Fruit fly (Drosophila melanogaster): Measurements from ENCODE around the gene Hr4.

Gene Hr4

dm6 chrX:1901605-1902136 lies 40.1 kb upstream of the Hr4 start, which contains the start of gene Ldaf1:
Gene Ldaf1 (minus strand): TSS chrX:1901911.
- TF ChIP-seq gl (tag; optimal IDR thresholded peaks at IDR 0.05) = no peak
- no peak for TF ChIP-seq CG8159 (tag; optimal IDR thresholded peaks at IDR 0.05)
- TF ChIP-seq CG15710 (tag; optimal IDR thresholded peaks at IDR 0.05) = no peak
- TF ChIP-seq Pif1B (GFP tag; optimal IDR thresholded peaks at IDR 0.05) = no peak
- TF ChIP-seq EcR (GFP tag; optimal IDR thresholded peaks at IDR 0.05) = peak; percentile 39
- no peak for TF ChIP-seq CG10348 (GFP tag; IDR thresholded peaks at IDR 0.05)

- TF ChIP-seq CG13204 (GFP tag; optimal IDR thresholded peaks at IDR 0.05) = no peak
- no peak for TF ChIP-seq CG8301 (tag; optimal IDR thresholded peaks at IDR 0.05)
- no peak for TF ChIP-seq D1 (tag; optimal IDR thresholded peaks at IDR 0.05)
- no peak for TF ChIP-seq CG32121 (GFP tag; IDR thresholded peaks at IDR 0.05)
- TF ChIP-seq CG4496 (GFP tag; IDR thresholded peaks at IDR 0.05) = no peak
- no peak for TF ChIP-seq CG8159 (tag; optimal IDR thresholded peaks at IDR 0.05)
- TF ChIP-seq CG10348 (GFP tag; IDR thresholded peaks at IDR 0.05) = no peak
- TF ChIP-seq CG12605 (GFP tag; IDR thresholded peaks at IDR 0.05) = no peak
- no peak for TF ChIP-seq CG14655 (GFP tag; optimal IDR thresholded peaks at IDR 0.05)
- no peak for TF ChIP-seq Pif1B (GFP tag; optimal IDR thresholded peaks at IDR 0.05)
- no peak for TF ChIP-seq CG34367 (tag; optimal IDR thresholded peaks at IDR 0.05)
- no peak for TF ChIP-seq fd96Ca (GFP tag; IDR thresholded peaks at IDR 0.05)
- TF ChIP-seq Pif1A (GFP tag; optimal IDR thresholded peaks at IDR 0.05) = no peak
- TF ChIP-seq Snoo (tag; optimal IDR thresholded peaks at IDR 0.05) = no peak
- TF ChIP-seq CG15710 (tag; optimal IDR thresholded peaks at IDR 0.05) = no peak
- TF ChIP-seq CG9948 (tag; optimal IDR thresholded peaks at IDR 0.05) = no peak
- no peak for TF ChIP-seq CG17806 (tag; optimal IDR thresholded peaks at IDR 0.05)
- no peak for TF ChIP-seq rn (GFP tag; IDR thresholded peaks at IDR 0.05)
- no peak for TF ChIP-seq EcR (GFP tag; optimal IDR thresholded peaks at IDR 0.05)
Measured at dm6 chrX:1903077-1903476, 38.7 kb upstream of the Hr4 start, which contains the start of gene CG32801. Gene CG32801 (minus strand): TSS chrX:1903177.

- no peak for TF ChIP-seq Pif1A (GFP tag; optimal IDR thresholded peaks at IDR 0.05)
Measured at dm6 chrX:1903968-1904367, 37.8 kb upstream of the Hr4 start.

dm6 chrX:1907727-1908264 lies 33.9 kb upstream of the Hr4 start, which contains the start of gene mip130:
Gene mip130 (plus strand): TSS chrX:1908239.
- TF ChIP-seq CG32121 (GFP tag; IDR thresholded peaks at IDR 0.05) = peak; percentile 41; the same call in 1 of the 2 replicates
- peak; percentile 40 for TF ChIP-seq CG34367 (tag; optimal IDR thresholded peaks at IDR 0.05)
- no peak for TF ChIP-seq CG13204 (GFP tag; optimal IDR thresholded peaks at IDR 0.05)
- TF ChIP-seq CG8159 (tag; optimal IDR thresholded peaks at IDR 0.05) = peak; percentile 63
- peak; percentile 54 for TF ChIP-seq CG15710 (tag; optimal IDR thresholded peaks at IDR 0.05)
- no peak for TF ChIP-seq CG10348 (GFP tag; IDR thresholded peaks at IDR 0.05)
- TF ChIP-seq Pif1A (GFP tag; optimal IDR thresholded peaks at IDR 0.05) = peak; percentile 59
- peak; percentile 50 for TF ChIP-seq Ets98B (GFP tag; IDR thresholded peaks at IDR 0.05)
- TF ChIP-seq Snoo (tag; optimal IDR thresholded peaks at IDR 0.05) = peak; percentile 29
- TF ChIP-seq CG8301 (tag; optimal IDR thresholded peaks at IDR 0.05) = peak; percentile 59
- TF ChIP-seq CG14655 (GFP tag; optimal IDR thresholded peaks at IDR 0.05) = no peak
- TF ChIP-seq gl (tag; optimal IDR thresholded peaks at IDR 0.05) = peak; percentile 21
- no peak for TF ChIP-seq CG12605 (GFP tag; IDR thresholded peaks at IDR 0.05)
- TF ChIP-seq CG17806 (tag; optimal IDR thresholded peaks at IDR 0.05) = peak; percentile 48
- TF ChIP-seq EcR (GFP tag; optimal IDR thresholded peaks at IDR 0.05) = peak; percentile 25
- TF ChIP-seq fd96Ca (GFP tag; IDR thresholded peaks at IDR 0.05) = peak; percentile 57; the same call in 1 of the 3 replicates
- TF ChIP-seq Pif1B (GFP tag; optimal IDR thresholded peaks at IDR 0.05) = peak; percentile 47
- TF ChIP-seq rn (GFP tag; IDR thresholded peaks at IDR 0.05) = no peak
- TF ChIP-seq CG4496 (GFP tag; IDR thresholded peaks at IDR 0.05) = peak; percentile 62; the same call in 2 of the 3 replicates
- peak; percentile 44 for TF ChIP-seq CG9948 (tag; optimal IDR thresholded peaks at IDR 0.05)
- no peak for TF ChIP-seq D1 (tag; optimal IDR thresholded peaks at IDR 0.05)

dm6 chrX:1908757-1909156 lies 33.0 kb upstream of the Hr4 start, which contains the start of the genes Edem1 and Rbcn-3B:
Gene Edem1 (minus strand): TSS chrX:1908827.
Gene Rbcn-3B (plus strand): TSS chrX:1908920.
- TF ChIP-seq rn (GFP tag; IDR thresholded peaks at IDR 0.05) (no peak), gl (tag; optimal IDR thresholded peaks at IDR 0.05) (peak; percentile 72), CG9948 (tag; optimal IDR thresholded peaks at IDR 0.05) (peak; percentile 1), CG34367 (tag; optimal IDR thresholded peaks at IDR 0.05) (peak; percentile 50), CG15710 (tag; optimal IDR thresholded peaks at IDR 0.05) (peak; percentile 39), fd96Ca (GFP tag; IDR thresholded peaks at IDR 0.05) (no peak), Pif1A (GFP tag; optimal IDR thresholded peaks at IDR 0.05) (no peak), CG8301 (tag; optimal IDR thresholded peaks at IDR 0.05) (peak; percentile 41), CG12605 (GFP tag; IDR thresholded peaks at IDR 0.05) (peak; percentile 67), CG17806 (tag; optimal IDR thresholded peaks at IDR 0.05) (peak; percentile 10), Ets98B (GFP tag; IDR thresholded peaks at IDR 0.05) (peak; percentile 53), EcR (GFP tag; optimal IDR thresholded peaks at IDR 0.05) (peak; percentile 1), CG4496 (GFP tag; IDR thresholded peaks at IDR 0.05) (peak; percentile 52; the same call in 2 of the 3 replicates)

- TF ChIP-seq CG14655 (GFP tag; optimal IDR thresholded peaks at IDR 0.05) = no peak
- TF ChIP-seq CG10348 (GFP tag; IDR thresholded peaks at IDR 0.05) = no peak
- no peak for TF ChIP-seq CG4496 (GFP tag; IDR thresholded peaks at IDR 0.05)
- no peak for TF ChIP-seq CG32121 (GFP tag; IDR thresholded peaks at IDR 0.05)
- TF ChIP-seq CG8301 (tag; optimal IDR thresholded peaks at IDR 0.05) = no peak
- no peak for TF ChIP-seq CG17806 (tag; optimal IDR thresholded peaks at IDR 0.05)
- no peak for TF ChIP-seq CG9948 (tag; optimal IDR thresholded peaks at IDR 0.05)
- TF ChIP-seq rn (GFP tag; IDR thresholded peaks at IDR 0.05) = no peak
- no peak for TF ChIP-seq CG34367 (tag; optimal IDR thresholded peaks at IDR 0.05)
- no peak for TF ChIP-seq CG15710 (tag; optimal IDR thresholded peaks at IDR 0.05)
- no peak for TF ChIP-seq D1 (tag; optimal IDR thresholded peaks at IDR 0.05)
- no peak for TF ChIP-seq Pif1B (GFP tag; optimal IDR thresholded peaks at IDR 0.05)
- no peak for TF ChIP-seq Ets98B (GFP tag; IDR thresholded peaks at IDR 0.05)
Measured at dm6 chrX:1909533-1909932, 32.2 kb upstream of the Hr4 start.
